Fruit fly (Drosophila melanogaster) whole organism, prepupa: ENCODE measurements around the gene Ufsp2.
A peak's percentile ranks its signal among the peaks of the same experiment; 100 is the strongest.

Experiments
- Blimp-1 ChIP-seq: fragments of 200-800 bp; sonication (Bioruptor generic); optimal IDR thresholded peaks from 3 replicates; lab custom pipeline; 2017; ENCODE audit warnings: missing biosample characterization, missing genetic modification characterization, mild to moderate bottlenecking, moderate library complexity, missing genetic modification reagents
- CG10669 ChIP-seq: fragments of 200-800 bp; sonication (Bioruptor generic); optimal IDR thresholded peaks from 3 replicates; lab custom pipeline; 2018; ENCODE audit warnings: missing biosample characterization, mild to moderate bottlenecking, missing genetic modification characterization, moderate library complexity
- CG15336 ChIP-seq: fragments of 200-800 bp; sonication (Bioruptor generic); IDR thresholded peaks from 2 replicates; pipeline ENCODE4 v1.3.6; 2022; ENCODE audit warnings: missing biosample characterization, missing genetic modification characterization
- CG1621 ChIP-seq: fragments of 200-800 bp; sonication (Bioruptor generic); optimal IDR thresholded peaks from 3 replicates; lab custom pipeline; 2018; ENCODE audit warnings: missing biosample characterization, mild to moderate bottlenecking, missing genetic modification characterization
- CG16779 ChIP-seq: fragments of 200-800 bp; sonication (Bioruptor generic); optimal IDR thresholded peaks from 3 replicates; lab custom pipeline; 2017; ENCODE audit warnings: missing biosample characterization, mild to moderate bottlenecking, missing genetic modification characterization
- CG3032 ChIP-seq: fragments of 200-800 bp; optimal IDR thresholded peaks from 2 replicates; lab custom pipeline; 2019; ENCODE audit warnings: missing biosample characterization, mild to moderate bottlenecking, missing genetic modification characterization, moderate library complexity
- CG32006 ChIP-seq: fragments of 200-800 bp; sonication (Bioruptor generic); optimal IDR thresholded peaks from 3 replicates; lab custom pipeline; 2017; ENCODE audit warnings: missing biosample characterization, mild to moderate bottlenecking, missing genetic modification characterization
- CG34406 ChIP-seq: fragments of 200-800 bp; sonication (Bioruptor generic); optimal IDR thresholded peaks from 3 replicates; lab custom pipeline; 2016; ENCODE audit warnings: missing biosample characterization, missing genetic modification characterization
- CG4318 ChIP-seq: fragments of 200-800 bp; sonication (Bioruptor generic); optimal IDR thresholded peaks from 3 replicates; lab custom pipeline; 2017; ENCODE audit warnings: missing biosample characterization, mild to moderate bottlenecking, missing genetic modification characterization
- CG6163 ChIP-seq: fragments of 200-800 bp; sonication (Bioruptor generic); IDR thresholded peaks from 3 replicates; pipeline ENCODE4 v1.3.6; 2022; ENCODE audit warnings: missing biosample characterization, missing genetic modification characterization
- CG6792 ChIP-seq: fragments of 200-800 bp; sonication (Bioruptor generic); optimal IDR thresholded peaks from 3 replicates; lab custom pipeline; 2016; ENCODE audit warnings: missing biosample characterization, missing genetic modification characterization
- CG6808 ChIP-seq: fragments of 200-800 bp; sonication (Bioruptor generic); optimal IDR thresholded peaks from 3 replicates; lab custom pipeline; 2017; ENCODE audit warnings: missing biosample characterization, missing genetic modification characterization, mild to moderate bottlenecking, moderate library complexity, missing genetic modification reagents
- CG6854 ChIP-seq: fragments of 200-800 bp; sonication (Bioruptor generic); optimal IDR thresholded peaks from 2 replicates; lab custom pipeline; 2017; ENCODE audit warnings: missing biosample characterization, mild to moderate bottlenecking, missing genetic modification characterization
- CG8119 ChIP-seq: fragments of 200-800 bp; sonication (Bioruptor generic); IDR thresholded peaks from 3 replicates; pipeline ENCODE4 v1.3.6; 2022; ENCODE audit warnings: missing biosample characterization, missing genetic modification characterization
- CG8319 ChIP-seq: fragments of 200-800 bp; sonication (Bioruptor generic); optimal IDR thresholded peaks from 3 replicates; lab custom pipeline; 2016; ENCODE audit warnings: missing biosample characterization, missing genetic modification characterization
- CG9139 ChIP-seq: fragments of 200-800 bp; sonication (Bioruptor generic); optimal IDR thresholded peaks from 3 replicates; lab custom pipeline; 2017; ENCODE audit warnings: missing biosample characterization, mild to moderate bottlenecking, missing genetic modification characterization
- Eip75B ChIP-seq: fragments of 200-800 bp; sonication (Bioruptor generic); optimal IDR thresholded peaks from 3 replicates; lab custom pipeline; 2016; ENCODE audit warnings: missing biosample characterization, missing genetic modification characterization
- Eip78C ChIP-seq: fragments of 200-800 bp; sonication (Bioruptor generic); peaks from one replicate; lab custom pipeline; 2016; ENCODE audit warnings: missing biosample characterization, missing genetic modification characterization
- Eip93F ChIP-seq: fragments of 200-800 bp; sonication (Bioruptor generic); optimal IDR thresholded peaks from 2 replicates; lab custom pipeline; 2016; ENCODE audit warnings: missing biosample characterization, mild to moderate bottlenecking, missing genetic modification characterization
- Gug ChIP-seq: fragments of 200-800 bp; sonication (Bioruptor generic); IDR thresholded peaks from 2 replicates; pipeline ENCODE4 v1.3.6; 2022; ENCODE audit warnings: missing biosample characterization, missing genetic modification characterization
- Hr39 ChIP-seq: fragments of 200-800 bp; sonication (Bioruptor generic); optimal IDR thresholded peaks from 2 replicates; lab custom pipeline; 2016; ENCODE audit warnings: missing biosample characterization, missing genetic modification characterization
- Hr4 ChIP-seq: fragments of 200-800 bp; sonication (Bioruptor generic); optimal IDR thresholded peaks from 3 replicates; lab custom pipeline; 2016; ENCODE audit warnings: missing biosample characterization, missing genetic modification characterization
- Lpt ChIP-seq: fragments of 200-800 bp; sonication (Bioruptor generic); optimal IDR thresholded peaks from 3 replicates; lab custom pipeline; 2016; ENCODE audit warnings: missing biosample characterization, missing genetic modification characterization
- Met ChIP-seq: fragments of 200-800 bp; sonication (Bioruptor generic); optimal IDR thresholded peaks from 3 replicates; lab custom pipeline; 2016; ENCODE audit warnings: missing biosample characterization, missing genetic modification characterization
- OdsH ChIP-seq: fragments of 200-800 bp; sonication (Bioruptor generic); optimal IDR thresholded peaks from 3 replicates; lab custom pipeline; 2016; ENCODE audit warnings: missing biosample characterization, missing genetic modification characterization
- Smox ChIP-seq: fragments of 200-800 bp; sonication (Bioruptor generic); optimal IDR thresholded peaks from 3 replicates; lab custom pipeline; 2016; ENCODE audit warnings: missing biosample characterization, missing genetic modification characterization
- acj6 ChIP-seq: fragments of 200-800 bp; sonication (Bioruptor generic); optimal IDR thresholded peaks from 3 replicates; lab custom pipeline; 2016; ENCODE audit warnings: missing biosample characterization, missing genetic modification characterization
- dsx ChIP-seq: fragments of 200-800 bp; optimal IDR thresholded peaks from 3 replicates; lab custom pipeline; 2019; ENCODE audit warnings: missing biosample characterization, mild to moderate bottlenecking, missing genetic modification characterization, moderate library complexity; ENCODE audit not compliant: poor library complexity, severe bottlenecking
- eg ChIP-seq: fragments of 200-800 bp; sonication (Bioruptor generic); IDR thresholded peaks from 3 replicates; pipeline ENCODE4 v1.3.6; 2022; ENCODE audit warnings: missing biosample characterization, missing genetic modification characterization
- esn ChIP-seq: fragments of 200-800 bp; sonication (Bioruptor generic); optimal IDR thresholded peaks from 2 replicates; lab custom pipeline; 2016; ENCODE audit warnings: missing biosample characterization, mild to moderate bottlenecking, missing genetic modification characterization, moderate library complexity
- fd59A ChIP-seq: fragments of 200-800 bp; sonication (Bioruptor generic); optimal IDR thresholded peaks from 2 replicates; lab custom pipeline; 2017; ENCODE audit warnings: missing biosample characterization, mild to moderate bottlenecking, missing genetic modification characterization, missing genetic modification reagents
- fd85E ChIP-seq: fragments of 200-800 bp; sonication (Bioruptor generic); optimal IDR thresholded peaks from 3 replicates; lab custom pipeline; 2016; ENCODE audit warnings: missing biosample characterization, missing genetic modification characterization
- fkh ChIP-seq: fragments of 200-800 bp; sonication (Bioruptor generic); optimal IDR thresholded peaks from 3 replicates; lab custom pipeline; 2017; ENCODE audit warnings: missing biosample characterization, mild to moderate bottlenecking, missing genetic modification characterization, moderate library complexity
- lz ChIP-seq: fragments of 200-800 bp; sonication (Bioruptor generic); optimal IDR thresholded peaks from 3 replicates; lab custom pipeline; 2016; ENCODE audit warnings: missing biosample characterization, missing genetic modification characterization
- net ChIP-seq: fragments of 200-800 bp; sonication (Bioruptor generic); optimal IDR thresholded peaks from 3 replicates; lab custom pipeline; 2016; ENCODE audit warnings: missing biosample characterization, missing genetic modification characterization
- pdm3 ChIP-seq: fragments of 200-800 bp; sonication (Bioruptor generic); optimal IDR thresholded peaks from 3 replicates; lab custom pipeline; 2016; ENCODE audit warnings: missing biosample characterization, missing genetic modification characterization
- svp ChIP-seq: fragments of 200-800 bp; sonication (Bioruptor generic); peaks from one replicate; lab custom pipeline; 2016; ENCODE audit warnings: missing biosample characterization, missing genetic modification characterization
- topi ChIP-seq: fragments of 200-800 bp; sonication (Bioruptor generic); optimal IDR thresholded peaks from 3 replicates; lab custom pipeline; 2016; ENCODE audit warnings: missing biosample characterization, missing genetic modification characterization
- vri ChIP-seq: fragments of 200-800 bp; sonication (Bioruptor generic); optimal IDR thresholded peaks from 3 replicates; lab custom pipeline; 2016; ENCODE audit warnings: missing biosample characterization, mild to moderate bottlenecking, missing genetic modification characterization

Ufsp2 gene

DNA sequence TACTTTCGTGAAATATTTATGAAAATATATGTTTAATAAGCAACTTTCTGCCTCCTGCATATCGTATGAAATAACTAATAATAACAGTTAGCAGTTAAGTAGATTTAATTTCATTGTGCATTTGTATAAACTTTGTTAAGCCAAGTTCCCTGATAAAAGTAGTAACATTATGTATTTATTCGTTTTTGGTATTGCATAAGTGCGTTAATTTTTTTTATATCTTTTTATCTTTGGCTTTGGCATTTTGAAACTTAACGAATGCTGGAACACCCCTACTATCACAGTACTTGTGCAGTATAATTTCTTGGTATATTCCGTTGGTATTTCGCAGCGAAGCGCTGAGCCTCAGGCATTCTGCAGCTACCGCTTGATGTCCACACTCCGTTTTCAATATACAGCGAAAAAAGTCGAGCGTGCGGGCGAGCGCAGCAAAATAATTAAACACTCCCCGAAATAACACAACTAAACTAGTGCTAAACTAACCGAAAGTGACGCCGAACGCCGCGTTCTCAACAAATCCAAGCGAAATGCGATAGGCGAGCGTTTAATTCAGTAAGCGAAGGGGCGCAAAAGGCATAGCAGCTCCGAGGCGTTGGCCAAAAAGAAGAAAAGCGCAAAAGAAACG, 12.3 kb downstream of the Ufsp2 start, which contains the start of gene RhoGAP71E (continued):
- no peak for TF ChIP-seq Hr39
- TF ChIP-seq Eip93F = no peak
- no peak for TF ChIP-seq CG9139
- TF ChIP-seq CG6163 (GFP tag; lab: Robert Waterston, UW) = peak; percentile 78; the same call in 2 of the 3 replicates
- peak; percentile 15 for TF ChIP-seq lz (GFP tag; lab: Kevin White, UChicago)
- TF ChIP-seq CG10669 (GFP tag; lab: Kevin White, UChicago) = peak; percentile 23
- TF ChIP-seq topi = no peak
- peak; percentile 8 for TF ChIP-seq CG1621 (tag; lab: Kevin White, UChicago)
- peak; percentile 3 for TF ChIP-seq CG32006 (GFP tag; lab: Kevin White, UChicago)
- peak; percentile 9 for TF ChIP-seq CG6808
- TF ChIP-seq, all 60 proteins: peak for 23

DNA sequence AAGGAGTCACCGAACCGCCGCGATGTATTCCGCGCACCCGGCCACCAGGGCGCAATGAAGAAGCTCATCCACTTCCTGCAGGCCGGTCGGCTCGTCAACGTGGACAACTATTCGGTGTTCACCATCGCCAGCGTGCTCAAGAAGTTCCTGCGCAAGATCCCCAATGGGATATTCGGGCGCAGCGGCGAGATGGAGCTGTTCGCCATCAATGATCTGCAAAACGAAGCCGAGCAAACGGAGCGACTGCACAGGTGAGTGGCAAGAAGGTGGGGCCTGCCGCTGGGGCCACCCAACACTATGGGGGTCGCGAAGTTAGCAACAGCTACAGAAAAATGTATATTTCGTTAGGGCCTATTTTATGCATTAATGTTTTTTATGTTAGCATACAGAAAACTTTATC, 13.4 kb downstream of the Ufsp2 start:
- TF ChIP-seq CG6792 (GFP tag; lab: Kevin White, UChicago) (no peak), esn (no peak), CG6808 (no peak), Met (GFP tag; lab: Kevin White, UChicago) (no peak), pdm3 (GFP tag; lab: Kevin White, UChicago) (no peak), fd85E (GFP tag; lab: Kevin White, UChicago) (no peak), Blimp-1 (GFP tag; lab: Kevin White, UChicago) (no peak), dsx (GFP tag; lab: Kevin White, UChicago) (no peak), CG6163 (GFP tag; lab: Robert Waterston, UW) (peak; percentile 25; the same call in 1 of the 3 replicates), Smox (GFP tag; lab: Kevin White, UChicago) (no peak), eg (GFP tag; lab: Robert Waterston, UW) (peak; percentile 32; the same call in 1 of the 3 replicates), OdsH (GFP tag; lab: Kevin White, UChicago) (peak; percentile 21), CG8319 (GFP tag; lab: Kevin White, UChicago) (no peak), CG4318 (GFP tag; lab: Kevin White, UChicago) (no peak), CG32006 (GFP tag; lab: Kevin White, UChicago) (peak; percentile 32), Hr39 (no peak), Hr4 (GFP tag; lab: Kevin White, UChicago) (peak; percentile 3)
- TF ChIP-seq, all 60 proteins: peak for 5

DNA sequence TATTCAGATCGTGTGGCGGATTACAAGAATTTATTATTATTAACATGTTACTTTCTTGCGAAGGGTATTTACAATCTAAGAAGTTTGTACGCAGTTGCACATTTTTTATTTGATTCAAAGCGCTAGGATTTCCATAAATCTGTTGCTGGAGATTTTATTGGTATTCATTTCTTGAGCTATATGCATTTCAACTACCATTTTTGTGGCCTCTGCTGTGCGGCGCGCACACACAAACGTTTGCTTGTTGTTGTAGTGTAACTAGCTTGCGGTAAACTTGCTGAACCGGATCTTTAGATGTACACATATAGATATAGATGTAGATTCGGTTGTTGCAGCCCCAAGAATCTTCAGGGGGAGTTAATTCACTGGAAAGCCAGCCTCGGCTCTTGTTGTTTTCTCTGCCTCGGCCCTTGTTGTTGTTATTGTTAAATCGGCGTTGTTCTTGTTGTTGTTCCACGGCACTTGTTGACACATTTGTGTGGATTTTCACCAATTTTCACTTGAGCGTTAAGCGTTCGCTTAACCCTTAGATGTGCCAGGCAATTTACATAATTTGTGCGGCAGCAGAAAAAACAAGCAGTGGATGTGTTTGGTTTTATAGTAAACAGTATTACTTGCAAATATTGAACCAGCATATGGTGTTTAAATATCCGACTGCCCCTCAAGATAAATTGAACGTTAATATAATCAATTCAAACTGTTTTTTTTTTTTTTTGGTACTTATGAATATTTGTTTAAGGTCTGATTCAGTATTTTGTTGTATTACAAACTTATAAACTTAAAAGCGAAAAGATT, 14.6 kb downstream of the Ufsp2 start:
- TF ChIP-seq CG6854 (GFP tag; lab: Kevin White, UChicago) (no peak), svp (GFP tag; lab: Kevin White, UChicago) (no peak), OdsH (GFP tag; lab: Kevin White, UChicago) (peak; percentile 3), vri (GFP tag; lab: Kevin White, UChicago) (no peak), CG6163 (GFP tag; lab: Robert Waterston, UW) (no peak), CG15336 (peak; percentile 39; the same call in 1 of the 2 replicates), Smox (GFP tag; lab: Kevin White, UChicago) (no peak), Eip78C (GFP tag; lab: Kevin White, UChicago) (peak; percentile 45), eg (GFP tag; lab: Robert Waterston, UW) (peak; percentile 52; the same call in 2 of the 3 replicates), esn (no peak), CG34406 (GFP tag; lab: Kevin White, UChicago) (no peak), Eip75B (GFP tag; lab: Kevin White, UChicago) (peak; percentile 0), acj6 (GFP tag; lab: Kevin White, UChicago) (peak; percentile 9), CG1621 (tag; lab: Kevin White, UChicago) (no peak), net (GFP tag; lab: Kevin White, UChicago) (no peak), Eip93F (no peak), pdm3 (GFP tag; lab: Kevin White, UChicago) (peak; percentile 13), CG8119 (GFP tag; lab: Robert Waterston, UW) (peak; percentile 18; the same call in 1 of the 3 replicates), fd59A (GFP tag; lab: Kevin White, UChicago) (peak; percentile 2), Hr4 (GFP tag; lab: Kevin White, UChicago) (peak; percentile 18), fkh (peak; percentile 86), fd85E (GFP tag; lab: Kevin White, UChicago) (no peak), CG6792 (GFP tag; lab: Kevin White, UChicago) (no peak), Lpt (no peak), Gug (GFP tag; lab: Robert Waterston, UW) (no peak), CG32006 (GFP tag; lab: Kevin White, UChicago) (peak; percentile 19), Blimp-1 (GFP tag; lab: Kevin White, UChicago) (no peak), CG4318 (GFP tag; lab: Kevin White, UChicago) (no peak), Hr39 (no peak), CG9139 (no peak), dsx (GFP tag; lab: Kevin White, UChicago) (no peak), CG16779 (no peak), CG3032 (tag; lab: Kevin White, UChicago) (peak; percentile 7)
